Worm (Caenorhabditis elegans) whole organism, L4 larva: ENCODE results near the gene T16G12.4.

Source experiments
- T20F7.1 ChIP-seq: fragments of 200-800 bp; sonication (Bioruptor generic); optimal IDR thresholded peaks from 2 replicates; lab custom pipeline; 2018; ENCODE audit warnings: mild to moderate bottlenecking, missing genetic modification characterization, missing compliant biosample characterization
- T26A8.4 ChIP-seq: fragments of 200-800 bp; sonication (Bioruptor generic); IDR thresholded peaks from 2 replicates; pipeline ENCODE4 v1.3.6; 2022; ENCODE audit warnings: missing genetic modification characterization, missing compliant biosample characterization
- ZK337.2 ChIP-seq: fragments of 200-800 bp; sonication (Bioruptor generic); IDR thresholded peaks from 2 replicates; pipeline ENCODE4 v1.3.6; 2022; ENCODE audit warnings: missing genetic modification reagents, missing genetic modification characterization, missing compliant biosample characterization
- aly-2 ChIP-seq: sonication (generic microtip); optimal IDR thresholded peaks from 2 replicates; lab custom pipeline; 2018; ENCODE audit warnings: missing biosample characterization, missing genetic modification characterization
- ama-1 ChIP-seq: fragments of 150-350 bp; optimal IDR thresholded peaks from 2 replicates; lab custom pipeline; 2014; ENCODE audit warnings: inconsistent platforms, mixed read lengths
- arid-1 ChIP-seq: fragments of 200-800 bp; sonication (Bioruptor generic); conservative IDR thresholded peaks from 2 replicates; pipeline ENCODE4 v1.3.6; 2022; ENCODE audit warnings: missing genetic modification reagents, missing genetic modification characterization, missing compliant biosample characterization
- ceh-20 ChIP-seq: fragments of 200-800 bp; sonication (Bioruptor generic); IDR thresholded peaks from 2 replicates; pipeline ENCODE4 v1.3.6; 2022; ENCODE audit warnings: missing genetic modification reagents, missing genetic modification characterization, missing compliant biosample characterization
- ceh-28 ChIP-seq: fragments of 150-350 bp; optimal IDR thresholded peaks from 2 replicates; lab custom pipeline; 2014; ENCODE audit warnings: missing biosample characterization, missing genetic modification reagents, missing genetic modification characterization
- ceh-32 ChIP-seq: sonication (generic microtip); optimal IDR thresholded peaks from 2 replicates; lab custom pipeline; 2016; ENCODE audit warnings: mild to moderate bottlenecking, missing genetic modification characterization, missing compliant biosample characterization; ENCODE audit not compliant: poor library complexity
- ceh-62 ChIP-seq: sonication (generic microtip); optimal IDR thresholded peaks from 2 replicates; lab custom pipeline; 2017; ENCODE audit warnings: missing biosample characterization, missing genetic modification characterization
- ces-1 ChIP-seq: fragments of 150-350 bp; sonication (generic microtip); optimal IDR thresholded peaks from 4 replicates; lab custom pipeline; 2014; ENCODE audit warnings: missing biosample characterization, missing genetic modification reagents, missing genetic modification characterization
- cey-2 ChIP-seq: sonication (generic microtip); optimal IDR thresholded peaks from 3 replicates; lab custom pipeline; 2017; ENCODE audit warnings: missing genetic modification characterization, mild to moderate bottlenecking, missing compliant biosample characterization, antibody characterized with exemption, borderline replicate concordance; ENCODE audit not compliant: insufficient read depth
- ctbp-1 ChIP-seq: fragments of 200-800 bp; sonication (Bioruptor generic); IDR thresholded peaks from 2 replicates; pipeline ENCODE4 v1.3.6; 2022; ENCODE audit warnings: missing genetic modification reagents, missing genetic modification characterization, missing compliant biosample characterization
- daf-16 ChIP-seq, 3 experiments: sonication (generic microtip); optimal IDR thresholded peaks; 2 replicates each; lab custom pipeline; 2016 to 2017; ENCODE audit warnings: missing genetic modification characterization in 3 of 3, missing genetic modification reagents in 3 of 3, mild to moderate bottlenecking in 2 of 3, missing compliant biosample characterization in 2 of 3, missing biosample characterization in 1 of 3, moderate library complexity in 1 of 3
- daf-19 ChIP-seq: fragments of 200-800 bp; sonication (Bioruptor generic); conservative IDR thresholded peaks from 2 replicates; pipeline ENCODE4 v1.3.6; 2022; ENCODE audit warnings: missing genetic modification characterization, missing compliant biosample characterization
- dmd-6 ChIP-seq: fragments of 200-800 bp; sonication (Bioruptor generic); IDR thresholded peaks from 2 replicates; pipeline ENCODE4 v1.3.6; 2022; ENCODE audit warnings: missing genetic modification reagents, missing genetic modification characterization, missing compliant biosample characterization
- duxl-1 ChIP-seq: sonication (generic microtip); optimal IDR thresholded peaks from 2 replicates; lab custom pipeline; 2016; ENCODE audit warnings: mild to moderate bottlenecking, missing genetic modification characterization, moderate library complexity, missing compliant biosample characterization; ENCODE audit not compliant: poor library complexity
- egl-27 ChIP-seq: sonication (generic microtip); optimal IDR thresholded peaks from 3 replicates; lab custom pipeline; 2017; ENCODE audit warnings: missing biosample characterization, missing genetic modification reagents, missing genetic modification characterization
- egl-43 ChIP-seq: fragments of 200-800 bp; sonication (Bioruptor generic); IDR thresholded peaks from 2 replicates; pipeline ENCODE4 v1.3.6; 2022; ENCODE audit warnings: missing genetic modification reagents, missing genetic modification characterization, missing compliant biosample characterization
- gei-8 ChIP-seq: fragments of 200-800 bp; sonication (Bioruptor generic); optimal IDR thresholded peaks from 2 replicates; lab custom pipeline; 2018; ENCODE audit warnings: mild to moderate bottlenecking, missing genetic modification characterization, missing compliant biosample characterization
- hlh-11 ChIP-seq: fragments of 200-800 bp; sonication (Bioruptor generic); optimal IDR thresholded peaks from 2 replicates; lab custom pipeline; 2018; ENCODE audit warnings: mild to moderate bottlenecking, missing genetic modification characterization, missing compliant biosample characterization
- hlh-30 ChIP-seq: sonication (generic microtip); optimal IDR thresholded peaks from 2 replicates; lab custom pipeline; 2017; ENCODE audit warnings: antibody characterized with exemption, mild to moderate bottlenecking, missing genetic modification characterization, missing compliant biosample characterization; ENCODE audit not compliant: insufficient read depth
- jun-1 ChIP-seq: fragments of 150-350 bp; optimal IDR thresholded peaks from 2 replicates; lab custom pipeline; 2014; ENCODE audit warnings: missing biosample characterization, missing genetic modification reagents, missing genetic modification characterization
- lim-7 ChIP-seq: fragments of 200-800 bp; sonication (Bioruptor generic); IDR thresholded peaks from 2 replicates; pipeline ENCODE4 v1.3.6; 2022; ENCODE audit warnings: missing genetic modification characterization, missing compliant biosample characterization
- lin-13 ChIP-seq: fragments of 150-350 bp; optimal IDR thresholded peaks from 2 replicates; lab custom pipeline; 2014; ENCODE audit warnings: missing biosample characterization, missing genetic modification reagents, missing genetic modification characterization
- lin-39 ChIP-seq: fragments of 150-350 bp; optimal IDR thresholded peaks from 2 replicates; lab custom pipeline; 2014; ENCODE audit warnings: missing biosample characterization, missing genetic modification reagents, missing genetic modification characterization
- madf-9 ChIP-seq: fragments of 200-800 bp; sonication (Bioruptor generic); conservative IDR thresholded peaks from 2 replicates; pipeline ENCODE4 v1.3.6; 2022; ENCODE audit warnings: missing genetic modification reagents, missing genetic modification characterization, missing compliant biosample characterization
- mep-1 ChIP-seq: fragments of 150-350 bp; sonication (generic microtip); optimal IDR thresholded peaks from 3 replicates; lab custom pipeline; 2014; ENCODE audit warnings: missing biosample characterization, missing genetic modification characterization
- mes-2 ChIP-seq: sonication (generic microtip); optimal IDR thresholded peaks from 2 replicates; lab custom pipeline; 2016; ENCODE audit warnings: missing genotype, mild to moderate bottlenecking, missing genetic modification characterization, missing compliant biosample characterization; ENCODE audit not compliant: poor library complexity, severe bottlenecking
- mxl-2 ChIP-seq: fragments of 200-800 bp; sonication (Bioruptor generic); conservative IDR thresholded peaks from 2 replicates; pipeline ENCODE4 v1.3.6; 2022; ENCODE audit warnings: missing genetic modification reagents, missing genetic modification characterization, missing compliant biosample characterization
- nhr-102 ChIP-seq: sonication (generic microtip); optimal IDR thresholded peaks from 2 replicates; lab custom pipeline; 2016; ENCODE audit warnings: mild to moderate bottlenecking, missing genetic modification characterization, moderate library complexity, missing compliant biosample characterization
- nhr-111 ChIP-seq: fragments of 200-800 bp; sonication (Bioruptor generic); optimal IDR thresholded peaks from 2 replicates; lab custom pipeline; 2018; ENCODE audit warnings: mild to moderate bottlenecking, missing genetic modification characterization, missing compliant biosample characterization
- nhr-25 ChIP-seq: sonication (generic microtip); optimal IDR thresholded peaks from 2 replicates; lab custom pipeline; 2017; ENCODE audit warnings: missing genetic modification characterization, mild to moderate bottlenecking, missing compliant biosample characterization, antibody characterized with exemption, moderate library complexity, borderline replicate concordance; ENCODE audit not compliant: insufficient read depth
- nhr-41 ChIP-seq: fragments of 200-800 bp; sonication (Bioruptor generic); IDR thresholded peaks from 2 replicates; pipeline ENCODE4 v1.3.6; 2022; ENCODE audit warnings: missing genetic modification reagents, missing genetic modification characterization, missing compliant biosample characterization
- nhr-6 ChIP-seq: fragments of 150-350 bp; optimal IDR thresholded peaks from 2 replicates; lab custom pipeline; 2014; ENCODE audit warnings: missing biosample characterization, missing genetic modification characterization
- nhr-77 ChIP-seq: fragments of 150-350 bp; optimal IDR thresholded peaks from 2 replicates; lab custom pipeline; 2014; ENCODE audit warnings: missing biosample characterization, missing genetic modification characterization
- pha-4 ChIP-seq, 2 experiments: fragments of 150-350 bp in 1 of 2; fragments of 200-800 bp in 1 of 2; sonication (Bioruptor generic) in 1 of 2; IDR thresholded peaks in 1 of 2; optimal IDR thresholded peaks in 1 of 2; 2 replicates each; pipeline versions ENCODE4 v1.3.6 to Lab custom; 2014 to 2022; ENCODE audit warnings: missing genetic modification characterization in 2 of 2, missing genetic modification reagents in 2 of 2, missing biosample characterization in 1 of 2, missing compliant biosample characterization in 1 of 2
- php-3 ChIP-seq: fragments of 200-800 bp; sonication (Bioruptor generic); IDR thresholded peaks from 2 replicates; pipeline ENCODE4 v1.3.6; 2022; ENCODE audit warnings: missing genetic modification reagents, missing genetic modification characterization, missing compliant biosample characterization
- rbr-2 ChIP-seq: sonication (generic microtip); optimal IDR thresholded peaks from 2 replicates; lab custom pipeline; 2016; ENCODE audit warnings: missing genotype, missing genetic modification characterization, missing compliant biosample characterization
- set-16 ChIP-seq: fragments of 200-800 bp; sonication (Bioruptor generic); IDR thresholded peaks from 2 replicates; pipeline ENCODE4 v1.3.6; 2022; ENCODE audit warnings: missing genetic modification reagents, missing genetic modification characterization, missing compliant biosample characterization
- spr-1 ChIP-seq: sonication (generic microtip); optimal IDR thresholded peaks from 2 replicates; lab custom pipeline; 2016; ENCODE audit warnings: mild to moderate bottlenecking, missing genetic modification characterization, missing compliant biosample characterization
- tra-1 ChIP-seq: fragments of 200-800 bp; sonication (Bioruptor generic); IDR thresholded peaks from 2 replicates; pipeline ENCODE4 v1.3.6; 2022; ENCODE audit warnings: missing genetic modification reagents, missing genetic modification characterization, missing compliant biosample characterization
- unc-130 ChIP-seq: sonication (generic microtip); optimal IDR thresholded peaks from 2 replicates; lab custom pipeline; 2016; ENCODE audit warnings: missing genetic modification reagents, missing genetic modification characterization, missing compliant biosample characterization
- unc-62 ChIP-seq, 3 experiments: fragments of 150-350 bp in 1 of 3; sonication (generic microtip); optimal IDR thresholded peaks in 2 of 3; peaks in 1 of 3; 1 replicate in 1 of 3; 2 replicates in 2 of 3; lab custom pipeline; 2014 to 2017; ENCODE audit warnings: missing biosample characterization in 3 of 3, missing genetic modification characterization in 3 of 3, missing genetic modification reagents in 3 of 3, missing genotype in 1 of 3
- vab-7 ChIP-seq: fragments of 200-800 bp; sonication (Bioruptor generic); IDR thresholded peaks from 2 replicates; pipeline ENCODE4 v1.3.6; 2022; ENCODE audit warnings: missing genetic modification reagents, missing genetic modification characterization, missing compliant biosample characterization
- zag-1 ChIP-seq: fragments of 150-350 bp; optimal IDR thresholded peaks from 2 replicates; lab custom pipeline; 2014; ENCODE audit warnings: missing biosample characterization, missing genetic modification characterization
- zfp-2 ChIP-seq: sonication (generic microtip); optimal IDR thresholded peaks from 2 replicates; lab custom pipeline; 2016; ENCODE audit warnings: mild to moderate bottlenecking, missing genetic modification characterization, missing compliant biosample characterization
- ztf-11 ChIP-seq: fragments of 150-350 bp; optimal IDR thresholded peaks from 2 replicates; lab custom pipeline; 2014; ENCODE audit warnings: missing biosample characterization, missing genetic modification characterization

The T16G12.4 gene

DNA sequence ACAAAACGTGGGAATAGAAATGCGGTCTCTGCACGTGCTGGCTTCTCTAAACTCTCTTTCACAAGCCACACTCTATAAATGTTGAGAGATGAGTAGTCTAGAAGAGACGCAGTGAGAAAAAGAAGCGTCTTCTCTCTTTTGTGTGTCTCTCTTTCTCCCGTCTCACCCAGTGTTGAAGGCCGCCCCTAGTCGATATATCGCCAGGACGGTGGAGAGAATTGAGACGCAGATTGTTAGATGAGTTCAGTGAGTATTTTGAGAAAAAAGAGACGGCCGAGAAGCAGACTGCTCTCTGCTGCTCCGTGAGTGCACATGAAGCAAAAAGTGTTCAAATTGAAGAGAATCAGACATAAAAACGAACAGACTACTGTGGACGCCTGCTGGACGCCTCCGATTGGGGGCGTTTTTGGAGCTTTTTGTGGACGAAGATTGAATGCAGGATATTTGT lies 38.9 kb downstream of the T16G12.4 start (continued):
- peak; percentile 80 for TF ChIP-seq egl-43 (GFP tag; lab: Robert Waterston, UW)
- peak; percentile 91 for TF ChIP-seq T26A8.4 (GFP tag; lab: Robert Waterston, UW)
- peak; percentile 81 for TF ChIP-seq ceh-20 (GFP tag; lab: Robert Waterston, UW)
- TF ChIP-seq lin-13 (GFP tag; lab: Kevin White, UChicago), result peak; percentile 38
- TF ChIP-seq hlh-11 (tag; lab: Kevin White, UChicago), result peak; percentile 98
- peak; percentile 62; the same call in 1 of the 2 replicates for TF ChIP-seq daf-19 (GFP tag; lab: Robert Waterston, UW)
- TF ChIP-seq mep-1, result peak; percentile 91
- peak; percentile 10 for TF ChIP-seq ces-1
- peak; percentile 74 for TF ChIP-seq ceh-28 (tag; lab: Kevin White, UChicago)
- peak; percentile 84 for TF ChIP-seq tra-1 (GFP tag; lab: Robert Waterston, UW)
- TF ChIP-seq ctbp-1 (GFP tag; lab: Robert Waterston, UW), result peak; percentile 85
- no peak for TF ChIP-seq ZK337.2 (GFP tag; lab: Robert Waterston, UW)
- TF ChIP-seq php-3 (GFP tag; lab: Robert Waterston, UW), result peak; percentile 79
- TF ChIP-seq lin-39 (tag; lab: Kevin White, UChicago), result no peak
- TF ChIP-seq arid-1 (GFP tag; lab: Robert Waterston, UW), result peak; percentile 65
- TF ChIP-seq nhr-6 (tag; lab: Kevin White, UChicago), result peak; percentile 92
- peak; percentile 66 for TF ChIP-seq T20F7.1 (GFP tag; lab: Kevin White, UChicago)
- TF ChIP-seq hlh-30 (tag; lab: Kevin White, UChicago), result peak; percentile 95
- no peak for TF ChIP-seq egl-27 (tag; lab: Kevin White, UChicago)
- TF ChIP-seq nhr-111 (GFP tag; lab: Kevin White, UChicago), result no peak
- TF ChIP-seq jun-1, result peak; percentile 76
- peak; percentile 40 for TF ChIP-seq zag-1 (tag; lab: Kevin White, UChicago)
- TF ChIP-seq ama-1 (lab: Kevin White, UChicago), result no peak
- peak; percentile 34 for TF ChIP-seq cey-2 (tag; lab: Kevin White, UChicago)
- TF ChIP-seq madf-9, result no peak
- peak; percentile 34 for TF ChIP-seq nhr-77
- peak; percentile 53 for TF ChIP-seq set-16
- TF ChIP-seq ceh-32 (tag; lab: Kevin White, UChicago), result no peak
- peak; percentile 79 for TF ChIP-seq nhr-102 (tag; lab: Kevin White, UChicago)
- no peak for TF ChIP-seq zfp-2 (tag; lab: Kevin White, UChicago)
- no peak for TF ChIP-seq lim-7 (GFP tag; lab: Robert Waterston, UW)
- peak; percentile 17 for TF ChIP-seq gei-8 (GFP tag; lab: Kevin White, UChicago)
- peak in 1 of 2 experiments; percentile 99 for TF ChIP-seq unc-62 (GFP tag; optimal IDR thresholded peaks at IDR 0.05 in 1 of 2; lab: Kevin White, UChicago)
- no peak for TF ChIP-seq unc-62 (tag; optimal IDR thresholded peaks at IDR 0.05; lab: Kevin White, UChicago)
- 0 out of 2 replicates have a peak, but pooled peaks have one; percentile 41 for TF ChIP-seq vab-7 (GFP tag; lab: Robert Waterston, UW)
- TF ChIP-seq mes-2 (tag; lab: Kevin White, UChicago), result peak; percentile 34
- TF ChIP-seq unc-130 (GFP tag; lab: Kevin White, UChicago), result no peak
- TF ChIP-seq nhr-41 (GFP tag; lab: Robert Waterston, UW), result no peak
- TF ChIP-seq aly-2, result no peak
- peak; percentile 67 for TF ChIP-seq nhr-25 (tag; lab: Kevin White, UChicago)
- TF ChIP-seq rbr-2 (tag; lab: Kevin White, UChicago), result peak; percentile 89
- peak; percentile 89 for TF ChIP-seq dmd-6 (GFP tag; lab: Robert Waterston, UW)
- 0 out of 2 replicates have a peak, but pooled peaks have one; percentile 4 for TF ChIP-seq mxl-2
- no peak for TF ChIP-seq ztf-11
- peak; percentile 67 for TF ChIP-seq pha-4 (GFP tag; IDR thresholded peaks at IDR 0.05; lab: Robert Waterston, UW)
- peak; percentile 85 for TF ChIP-seq pha-4 (tag; optimal IDR thresholded peaks at IDR 0.05; lab: Kevin White, UChicago)
- no peak for TF ChIP-seq ceh-62 (tag; lab: Kevin White, UChicago)
- peak; percentile 56 to 69 for TF ChIP-seq daf-16 (GFP tag; optimal IDR thresholded peaks at IDR 0.05; lab: Kevin White, UChicago)
- peak; percentile 72 for TF ChIP-seq daf-16 (tag; optimal IDR thresholded peaks at IDR 0.05; lab: Kevin White, UChicago)
- TF ChIP-seq duxl-1 (tag; lab: Kevin White, UChicago), result no peak
- TF ChIP-seq spr-1 (tag; lab: Kevin White, UChicago), result peak; percentile 59
